Fruit fly (Drosophila melanogaster): ENCODE measurements around the gene psd.

psd gene

dm6 chr2L:5948775-5949526, 15.8 kb downstream of the psd start, which contains the start of gene CG9044 (continued):
- TF ChIP-seq CG18764 (GFP tag; optimal IDR thresholded peaks at IDR 0.05): peak; percentile 31
- TF ChIP-seq CG10321 (GFP tag; IDR thresholded peaks at IDR 0.05): no peak
- peak; percentile 57 for TF ChIP-seq CG12155 (GFP tag; optimal IDR thresholded peaks at IDR 0.05)
- TF ChIP-seq CG5953 (GFP tag; IDR thresholded peaks at IDR 0.05): no peak
- peak; percentile 61 for TF ChIP-seq CG8944 (GFP tag; optimal IDR thresholded peaks at IDR 0.05)
- TF ChIP-seq ATbp (GFP tag; optimal IDR thresholded peaks at IDR 0.05): no peak
- no peak for TF ChIP-seq sc (optimal IDR thresholded peaks at IDR 0.05)
- TF ChIP-seq sc (GFP tag; optimal IDR thresholded peaks at IDR 0.05): peak; percentile 1
- no peak for TF ChIP-seq pros (GFP tag; optimal IDR thresholded peaks at IDR 0.05)
- no peak for TF ChIP-seq Eip74EF (GFP tag; optimal IDR thresholded peaks at IDR 0.05)
- TF ChIP-seq Mes4 (GFP tag; optimal IDR thresholded peaks at IDR 0.05): no peak
- no peak for TF ChIP-seq CG12071 (GFP tag; optimal IDR thresholded peaks at IDR 0.05)
- TF ChIP-seq CG7745 (tag; optimal IDR thresholded peaks at IDR 0.05): no peak
- TF ChIP-seq sima (GFP tag; optimal IDR thresholded peaks at IDR 0.05): no peak
- peak; percentile 89 for TF ChIP-seq mld (GFP tag; IDR thresholded peaks at IDR 0.05; ENCODE audit: partially characterized antibody)
- TF ChIP-seq CG6689 (GFP tag; IDR thresholded peaks at IDR 0.05): no peak
- TF ChIP-seq CG1024 (GFP tag; IDR thresholded peaks at IDR 0.05): no peak
- TF ChIP-seq Hr51 (GFP tag; optimal IDR thresholded peaks at IDR 0.05): peak in 1 of 2 experiments; percentile 66
- no peak for TF ChIP-seq cwo (GFP tag; optimal IDR thresholded peaks at IDR 0.05)
- TF ChIP-seq CG32532 (GFP tag; IDR thresholded peaks at IDR 0.05): peak; percentile 62
- no peak for TF ChIP-seq Rx (GFP tag; IDR thresholded peaks at IDR 0.05)
- TF ChIP-seq unpg (GFP tag; optimal IDR thresholded peaks at IDR 0.05): no peak
- TF ChIP-seq insv (GFP tag; optimal IDR thresholded peaks at IDR 0.05): peak in 1 of 2 experiments; percentile 20
- 0 out of 2 replicates have a peak, but pooled peaks have one; percentile 40 for TF ChIP-seq CG10366 (GFP tag; IDR thresholded peaks at IDR 0.05)
- no peak for TF ChIP-seq kah (GFP tag; optimal IDR thresholded peaks at IDR 0.05)
- peak; percentile 10 for TF ChIP-seq repo (GFP tag; optimal IDR thresholded peaks at IDR 0.05)
- no peak for TF ChIP-seq Lpt (GFP tag; optimal IDR thresholded peaks at IDR 0.05)
- peak; percentile 21 for TF ChIP-seq Bdp1 (GFP tag; optimal IDR thresholded peaks at IDR 0.05)
- TF ChIP-seq CG10267 (tag; optimal IDR thresholded peaks at IDR 0.05): peak; percentile 59
- peak; percentile 59 to 72 for TF ChIP-seq dpn (GFP tag; optimal IDR thresholded peaks at IDR 0.05)
- no peak for TF ChIP-seq CG6813 (GFP tag; optimal IDR thresholded peaks at IDR 0.05)
- no peak for TF ChIP-seq CG4282 (GFP tag; optimal IDR thresholded peaks at IDR 0.05)
- no peak for TF ChIP-seq Ravus (GFP tag; IDR thresholded peaks at IDR 0.05)
- TF ChIP-seq nerfin-1 (tag; optimal IDR thresholded peaks at IDR 0.05): no peak
- TF ChIP-seq sisA (GFP tag; IDR thresholded peaks at IDR 0.05): peak; percentile 52
- peak; percentile 46 for TF ChIP-seq Elba2 (GFP tag; optimal IDR thresholded peaks at IDR 0.05)
- no peak for TF ChIP-seq Doc2 (GFP tag; IDR thresholded peaks at IDR 0.05)
- TF ChIP-seq cg (GFP tag; optimal IDR thresholded peaks at IDR 0.05): no peak
- peak; percentile 94 for TF ChIP-seq CTCF (GFP tag; optimal IDR thresholded peaks at IDR 0.05)
- no peak; the same call in 1 of the 2 replicates for TF ChIP-seq CG4730 (GFP tag; IDR thresholded peaks at IDR 0.05)
- TF ChIP-seq Six4 (GFP tag; optimal IDR thresholded peaks at IDR 0.05): peak; percentile 7
- peak; percentile 81 for TF ChIP-seq NFAT (GFP tag; IDR thresholded peaks at IDR 0.05)
- TF ChIP-seq gsb-n (tag; optimal IDR thresholded peaks at IDR 0.05): no peak
- TF ChIP-seq Camta (GFP tag; optimal IDR thresholded peaks at IDR 0.05): peak; percentile 42
- no peak for TF ChIP-seq CG7271 (tag; optimal IDR thresholded peaks at IDR 0.05)
- TF ChIP-seq run (tag; optimal IDR thresholded peaks at IDR 0.05): no peak
- TF ChIP-seq CG15696 (tag; optimal IDR thresholded peaks at IDR 0.05): peak; percentile 41
- peak; percentile 69 for TF ChIP-seq pzg (GFP tag; optimal IDR thresholded peaks at IDR 0.05)
- peak; percentile 81 for TF ChIP-seq CG14710 (tag; optimal IDR thresholded peaks at IDR 0.05)
- TF ChIP-seq stwl (tag; optimal IDR thresholded peaks at IDR 0.05): peak; percentile 20

Data from whole organism, embryonic.